Fruit fly (Drosophila melanogaster) whole organism, larva: ENCODE data around the gene hog.

ENCODE experiments used
- noc ChIP-seq: fragments of 200-800 bp; sonication (Bioruptor generic); optimal IDR thresholded peaks from 3 replicates; lab custom pipeline; 2019; ENCODE audit warnings: missing biosample characterization, mild to moderate bottlenecking, missing genetic modification characterization, moderate library complexity

hog gene

DNA sequence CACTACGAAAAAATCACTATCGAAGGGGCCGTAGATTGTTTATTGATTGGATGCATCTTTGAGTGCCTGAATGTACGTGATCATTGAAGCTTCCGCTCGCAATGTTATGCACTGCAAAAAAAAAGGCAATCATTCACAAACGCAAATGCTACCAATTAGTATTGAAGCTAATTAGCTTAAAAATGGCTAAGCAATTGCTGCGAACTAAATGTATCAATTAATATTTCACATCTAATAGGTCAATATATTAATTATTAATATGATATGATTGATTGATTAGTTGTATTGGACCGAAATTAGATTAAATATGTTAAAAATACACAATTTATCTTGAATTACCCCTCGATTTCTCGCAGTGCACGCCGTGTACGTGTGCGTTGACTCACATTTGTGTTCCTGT is 49.5 kb downstream of the hog start:
- TF ChIP-seq noc (tag; lab: Kevin White, UChicago) = no peak
